Worm (Caenorhabditis elegans): ENCODE data around the gene B0432.10.

Gene B0432.10

DNA sequence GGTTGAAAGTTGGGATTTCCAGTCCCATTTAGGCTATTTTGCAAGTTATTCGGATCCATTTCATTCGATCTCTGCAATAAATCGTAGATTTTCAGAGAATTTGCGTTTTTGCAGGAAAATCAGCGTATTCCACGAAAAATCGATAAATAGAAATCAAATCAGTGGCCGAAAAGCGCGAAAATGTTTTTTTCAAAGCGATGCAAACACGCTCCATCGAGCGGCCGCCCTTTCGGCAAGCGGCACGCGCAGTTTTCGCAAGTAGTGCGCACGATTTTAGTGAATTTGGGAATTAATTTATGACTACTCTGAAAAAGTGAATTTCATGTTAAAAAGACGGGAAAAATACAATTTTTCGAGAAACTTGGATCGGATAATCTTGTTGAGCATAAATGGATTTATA is 31.0 kb downstream of the B0432.10 start:
- peak; percentile 66 for TF ChIP-seq hlh-15 (tag; optimal IDR thresholded peaks at IDR 0.05)
- TF ChIP-seq che-1 (tag; optimal IDR thresholded peaks at IDR 0.05) = peak; percentile 55
- peak; percentile 63 for TF ChIP-seq zip-5 (tag; optimal IDR thresholded peaks at IDR 0.05)
- peak; percentile 97 for TF ChIP-seq ceh-48 (tag; optimal IDR thresholded peaks at IDR 0.05)
- TF ChIP-seq pqm-1 (tag; optimal IDR thresholded peaks at IDR 0.05) = peak; percentile 92
- TF ChIP-seq mec-3 (tag; optimal IDR thresholded peaks at IDR 0.05; ENCODE audit: borderline replicate concordance) = peak; percentile 85
- peak; percentile 72 for TF ChIP-seq ttx-3 (tag; optimal IDR thresholded peaks at IDR 0.05)
- peak; percentile 65 for TF ChIP-seq sdc-2 (tag; optimal IDR thresholded peaks at IDR 0.05)
- no peak for TF ChIP-seq lim-6 (tag; optimal IDR thresholded peaks at IDR 0.05)
- TF ChIP-seq ceh-18 (tag; optimal IDR thresholded peaks at IDR 0.05) = peak; percentile 92
- peak; percentile 32 for TF ChIP-seq odd-2 (tag; optimal IDR thresholded peaks at IDR 0.05)
- TF ChIP-seq ztf-16 (tag; optimal IDR thresholded peaks at IDR 0.05) = peak; percentile 79
- TF ChIP-seq unc-42 (tag; optimal IDR thresholded peaks at IDR 0.05) = peak; percentile 99
- TF ChIP-seq hlh-30 (tag; optimal IDR thresholded peaks at IDR 0.05; ENCODE audit: insufficient read depth) = peak; percentile 10
- TF ChIP-seq ceh-30 (tag; optimal IDR thresholded peaks at IDR 0.05) = peak; percentile 68
- TF ChIP-seq Y22D7AL.16 (tag; optimal IDR thresholded peaks at IDR 0.05) = peak; percentile 50
- TF ChIP-seq ets-4 (tag; optimal IDR thresholded peaks at IDR 0.05) = peak; percentile 60
- TF ChIP-seq lin-11 (tag; optimal IDR thresholded peaks at IDR 0.05) = peak; percentile 59
- TF ChIP-seq fax-1 (tag; optimal IDR thresholded peaks at IDR 0.05) = peak; percentile 79
- peak; percentile 53 for TF ChIP-seq fkh-6 (tag; optimal IDR thresholded peaks at IDR 0.05)
- TF ChIP-seq pha-4 (tag; optimal IDR thresholded peaks at IDR 0.05) = no peak
- TF ChIP-seq ceh-6 (GFP tag; optimal IDR thresholded peaks at IDR 0.05) = peak; percentile 59
- peak; percentile 88 for TF ChIP-seq ceh-34 (tag; optimal IDR thresholded peaks at IDR 0.05)
- peak; percentile 87 for TF ChIP-seq C08G9.2 (tag; optimal IDR thresholded peaks at IDR 0.05)
- TF ChIP-seq elt-4 (tag; optimal IDR thresholded peaks at IDR 0.05) = no peak
- peak; percentile 57 for TF ChIP-seq ahr-1 (tag; optimal IDR thresholded peaks at IDR 0.05)
- TF ChIP-seq ceh-14 (tag; optimal IDR thresholded peaks at IDR 0.05) = peak; percentile 86
- TF ChIP-seq nhr-11 (tag; optimal IDR thresholded peaks at IDR 0.05) = no peak
- TF ChIP-seq hlh-6 (tag; optimal IDR thresholded peaks at IDR 0.05) = peak; percentile 81
- peak; percentile 62 for TF ChIP-seq ceh-24 (tag; optimal IDR thresholded peaks at IDR 0.05)
- TF ChIP-seq unc-3 (GFP tag; conservative IDR thresholded peaks at IDR 0.05) = peak; percentile 71; the same call in 1 of the 2 replicates
- TF ChIP-seq unc-3 (tag; optimal IDR thresholded peaks at IDR 0.05) = peak; percentile 58
- peak; percentile 84 for TF ChIP-seq fkh-10 (GFP tag; optimal IDR thresholded peaks at IDR 0.05)
- no peak for TF ChIP-seq sox-2 (GFP tag; IDR thresholded peaks at IDR 0.05)
- peak; percentile 66 for TF ChIP-seq madf-2 (tag; optimal IDR thresholded peaks at IDR 0.05)
- peak; percentile 93 for TF ChIP-seq nfya-1 (tag; optimal IDR thresholded peaks at IDR 0.05)
- peak; percentile 43 for TF ChIP-seq npax-4 (tag; optimal IDR thresholded peaks at IDR 0.05)
- TF ChIP-seq nhr-232 (tag; optimal IDR thresholded peaks at IDR 0.05) = peak; percentile 57
- peak; percentile 76 for TF ChIP-seq eyg-1 (tag; optimal IDR thresholded peaks at IDR 0.05)
- peak; percentile 94 for TF ChIP-seq rnt-1 (tag; optimal IDR thresholded peaks at IDR 0.05)
- peak; percentile 90 for TF ChIP-seq ref-2 (tag; optimal IDR thresholded peaks at IDR 0.05)
- no peak for TF ChIP-seq ama-1 (optimal IDR thresholded peaks at IDR 0.05)
- TF ChIP-seq hlh-8 (tag; optimal IDR thresholded peaks at IDR 0.05) = peak; percentile 77
- peak; percentile 61 for TF ChIP-seq unc-55 (GFP tag; optimal IDR thresholded peaks at IDR 0.05)
- peak; percentile 56 for TF ChIP-seq T23F11.4 (GFP tag; optimal IDR thresholded peaks at IDR 0.05)
- peak; percentile 26 for TF ChIP-seq syd-9 (tag; optimal IDR thresholded peaks at IDR 0.05)
- peak; percentile 74 for TF ChIP-seq pha-2 (tag; optimal IDR thresholded peaks at IDR 0.05)
- peak; percentile 61 for TF ChIP-seq sox-4 (tag; optimal IDR thresholded peaks at IDR 0.05)
- peak; percentile 25 for TF ChIP-seq hlh-13 (GFP tag; optimal IDR thresholded peaks at IDR 0.05)
- peak; percentile 84 for TF ChIP-seq pag-3 (tag; optimal IDR thresholded peaks at IDR 0.05; ENCODE audit: borderline replicate concordance)
- no peak for TF ChIP-seq ceh-9 (tag; optimal IDR thresholded peaks at IDR 0.05)
- peak; percentile 77 for TF ChIP-seq tbx-7 (tag; optimal IDR thresholded peaks at IDR 0.05)
- TF ChIP-seq K02D7.2 (tag; optimal IDR thresholded peaks at IDR 0.05) = peak; percentile 46
- TF ChIP-seq C38D4.7 (GFP tag; optimal IDR thresholded peaks at IDR 0.05) = peak; percentile 26

All from whole organism, late embryonic.